Fruit fly (Drosophila melanogaster): Measurements from ENCODE around the gene CG34174.

CG34174 gene

DNA sequence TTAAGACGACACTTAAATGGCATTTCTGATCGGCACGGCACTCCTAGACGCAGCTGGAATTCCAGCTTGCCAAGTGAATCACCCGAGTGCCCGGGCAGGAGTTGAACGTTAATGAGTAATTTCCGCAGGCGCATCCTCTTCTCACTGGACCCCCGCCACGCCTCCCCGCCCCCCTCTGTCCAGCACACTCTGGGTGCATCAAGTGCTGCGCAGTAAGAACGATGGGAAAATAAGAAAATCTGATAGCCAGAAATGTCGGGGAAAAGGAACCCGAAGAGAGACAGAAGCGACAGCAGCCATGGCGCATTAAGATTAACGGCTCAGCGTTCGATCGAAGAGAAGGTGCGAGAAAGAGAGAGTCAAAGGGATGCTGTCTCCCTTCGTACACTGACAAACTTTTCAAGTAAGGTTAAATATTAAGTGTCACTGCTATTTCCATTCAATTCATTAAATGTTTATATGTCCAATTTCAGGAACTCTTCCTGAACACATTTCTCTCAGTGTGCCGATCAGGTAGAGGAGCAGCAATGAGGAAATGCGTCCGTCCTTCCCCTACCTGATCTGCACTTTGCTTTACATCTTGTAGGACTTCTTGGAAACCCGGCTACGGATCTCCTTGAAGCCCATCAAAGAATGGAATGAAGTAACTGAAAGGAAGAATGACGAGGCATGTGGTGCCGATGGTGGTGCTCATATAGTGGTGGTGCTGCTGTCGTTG, 49.4 kb upstream of the CG34174 start (continued):
- peak; percentile 44 for TF ChIP-seq CG12942 (GFP tag; optimal IDR thresholded peaks at IDR 0.05)
- TF ChIP-seq CG32772 (GFP tag; IDR thresholded peaks at IDR 0.05) = peak; percentile 49; the same call in 1 of the 2 replicates
- peak; percentile 68 for TF ChIP-seq az2 (GFP tag; optimal IDR thresholded peaks at IDR 0.05)
- TF ChIP-seq ftz-f1 (GFP tag; optimal IDR thresholded peaks at IDR 0.05) = no peak
- TF ChIP-seq CG17361 (GFP tag; IDR thresholded peaks at IDR 0.05) = peak; percentile 80
- TF ChIP-seq gt (GFP tag; IDR thresholded peaks at IDR 0.05) = peak; percentile 56
- no peak for TF ChIP-seq CG34376 (GFP tag; optimal IDR thresholded peaks at IDR 0.05)
- TF ChIP-seq tll (GFP tag; optimal IDR thresholded peaks at IDR 0.05) = peak; percentile 40 to 99
- peak; percentile 54 to 68 for TF ChIP-seq Pdp1 (GFP tag; optimal IDR thresholded peaks at IDR 0.05)
- TF ChIP-seq CG11504 (tag; optimal IDR thresholded peaks at IDR 0.05) = peak; percentile 44
- TF ChIP-seq Lhr (GFP tag; optimal IDR thresholded peaks at IDR 0.05) = peak; percentile 22
- TF ChIP-seq CG4707 (GFP tag; optimal IDR thresholded peaks at IDR 0.05) = peak; percentile 15
- no peak for TF ChIP-seq CG9817 (tag; optimal IDR thresholded peaks at IDR 0.05)
- TF ChIP-seq ssp (GFP tag; IDR thresholded peaks at IDR 0.05) = 0 out of 2 replicates have a peak, but pooled peaks have one; percentile 15
- TF ChIP-seq fd64A (GFP tag; optimal IDR thresholded peaks at IDR 0.05) = peak; percentile 20
- TF ChIP-seq Hmx (GFP tag; optimal IDR thresholded peaks at IDR 0.05) = no peak
- TF ChIP-seq sqz (GFP tag; optimal IDR thresholded peaks at IDR 0.05) = peak; percentile 51
- TF ChIP-seq Mes4 (GFP tag; optimal IDR thresholded peaks at IDR 0.05) = peak; percentile 56
- no peak for TF ChIP-seq CG17612 (GFP tag; IDR thresholded peaks at IDR 0.05)
- peak; percentile 75 for TF ChIP-seq Drgx (GFP tag; IDR thresholded peaks at IDR 0.05)
- peak; percentile 11 for TF ChIP-seq HmgD (GFP tag; optimal IDR thresholded peaks at IDR 0.05)
- peak; percentile 39 for TF ChIP-seq Asciz (GFP tag; optimal IDR thresholded peaks at IDR 0.05)
- no peak for TF ChIP-seq ewg (GFP tag; optimal IDR thresholded peaks at IDR 0.05)
- peak; percentile 18; the same call in 1 of the 2 replicates for TF ChIP-seq Rx (GFP tag; IDR thresholded peaks at IDR 0.05)
- peak; percentile 34 for TF ChIP-seq CG18599 (GFP tag; optimal IDR thresholded peaks at IDR 0.05)
- peak; percentile 29 for TF ChIP-seq Bdp1 (GFP tag; optimal IDR thresholded peaks at IDR 0.05)
- TF ChIP-seq zen2 (GFP tag; IDR thresholded peaks at IDR 0.05; ENCODE audit: partially characterized antibody) = no peak
- TF ChIP-seq CG6813 (GFP tag; optimal IDR thresholded peaks at IDR 0.05) = peak; percentile 69
- TF ChIP-seq hth (optimal IDR thresholded peaks at IDR 0.05) = no peak
- TF ChIP-seq pnt (GFP tag; optimal IDR thresholded peaks at IDR 0.05) = peak; percentile 65
- peak; percentile 83 for TF ChIP-seq row (GFP tag; IDR thresholded peaks at IDR 0.05)
- no peak for TF ChIP-seq CG9215 (GFP tag; IDR thresholded peaks at IDR 0.05)
- peak; percentile 55 for TF ChIP-seq Max (GFP tag; optimal IDR thresholded peaks at IDR 0.05)
- TF ChIP-seq Blimp-1 (GFP tag; optimal IDR thresholded peaks at IDR 0.05) = peak; percentile 63
- TF ChIP-seq fd3F (GFP tag; optimal IDR thresholded peaks at IDR 0.05) = no peak
- no peak for TF ChIP-seq CG31388 (GFP tag; optimal IDR thresholded peaks at IDR 0.05)
- TF ChIP-seq Abd-B (GFP tag; optimal IDR thresholded peaks at IDR 0.05) = peak; percentile 27
- TF ChIP-seq CG12391 (tag; optimal IDR thresholded peaks at IDR 0.05) = peak; percentile 74
- no peak for TF ChIP-seq BtbVII (GFP tag; optimal IDR thresholded peaks at IDR 0.05)
- TF ChIP-seq Kr (GFP tag; optimal IDR thresholded peaks at IDR 0.05) = peak; percentile 38
- peak; percentile 47 for TF ChIP-seq odd (GFP tag; optimal IDR thresholded peaks at IDR 0.05)
- peak; percentile 42 for TF ChIP-seq CG33213 (GFP tag; optimal IDR thresholded peaks at IDR 0.05)
- TF ChIP-seq CG11723 (GFP tag; optimal IDR thresholded peaks at IDR 0.05) = peak; percentile 41
- peak; percentile 29 for TF ChIP-seq CG2116 (GFP tag; optimal IDR thresholded peaks at IDR 0.05)
- TF ChIP-seq Ets97D (GFP tag; optimal IDR thresholded peaks at IDR 0.05) = peak; percentile 5
- no peak for TF ChIP-seq CG32767 (GFP tag; IDR thresholded peaks at IDR 0.05)
- peak; percentile 38 for TF ChIP-seq tap (tag; optimal IDR thresholded peaks at IDR 0.05)
- TF ChIP-seq CG10274 (GFP tag; optimal IDR thresholded peaks at IDR 0.05) = no peak
- no peak for TF ChIP-seq MESR4 (GFP tag; optimal IDR thresholded peaks at IDR 0.05)

All from whole organism, embryonic.